Fruit fly (Drosophila melanogaster) Kc167 (cell line): ENCODE data around the gene CG11380.

Experiments
- insv ChIP-seq: fragments of >200 bp; optimal IDR thresholded peaks from 3 replicates; lab custom pipeline; 2018; ENCODE audit warnings: missing external identifiers
- psq ChIP-seq: fragments of >200 bp; optimal IDR thresholded peaks from 2 replicates; lab custom pipeline; 2017; ENCODE audit warnings: missing external identifiers

dm6 chrX:1181320-1181719 is 9.8 kb upstream of the CG11380 start, which contains the start of gene CG14627:
- TF ChIP-seq insv (lab: Kevin White, UChicago) = no peak
- no peak for TF ChIP-seq psq (lab: Kevin White, UChicago)
